Worm (Caenorhabditis elegans): ENCODE measurements around the gene Y75B8A.28.

DNA sequence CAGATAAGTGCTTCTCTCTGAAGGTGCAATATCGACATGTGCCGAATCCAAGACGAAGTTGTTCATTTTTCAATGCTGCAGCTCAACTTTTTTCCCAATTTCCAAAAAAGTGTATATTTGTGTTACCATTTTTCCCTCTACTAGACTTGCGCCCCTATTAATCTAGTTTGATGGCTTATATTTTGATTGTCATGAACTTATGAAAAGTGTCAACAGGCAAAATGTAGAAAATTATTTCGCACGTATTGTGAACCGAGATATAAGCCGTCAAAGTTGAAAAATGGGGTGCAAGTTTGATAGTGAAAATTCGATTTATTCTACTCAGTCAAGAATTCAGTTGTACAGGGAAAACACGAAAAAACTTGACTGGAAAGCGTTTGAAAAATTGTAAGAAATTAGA lies 39.6 kb downstream of the Y75B8A.28 start, which contains the start of gene Y75B8A.32:
- TF ChIP-seq pha-4 (tag; optimal IDR thresholded peaks at IDR 0.05) (no peak), cnd-1 (tag; optimal IDR thresholded peaks at IDR 0.05) (no peak), unc-62 (GFP tag; optimal IDR thresholded peaks at IDR 0.05) (no peak), ces-1 (GFP tag; optimal IDR thresholded peaks at IDR 0.05) (no peak), unc-39 (tag; optimal IDR thresholded peaks at IDR 0.05) (no peak), hlh-1 (tag; optimal IDR thresholded peaks at IDR 0.05) (no peak)

All from whole organism, mixed stage, embryonic.